Worm (Caenorhabditis elegans): ENCODE measurements around the gene sodh-2.

The sodh-2 gene

DNA sequence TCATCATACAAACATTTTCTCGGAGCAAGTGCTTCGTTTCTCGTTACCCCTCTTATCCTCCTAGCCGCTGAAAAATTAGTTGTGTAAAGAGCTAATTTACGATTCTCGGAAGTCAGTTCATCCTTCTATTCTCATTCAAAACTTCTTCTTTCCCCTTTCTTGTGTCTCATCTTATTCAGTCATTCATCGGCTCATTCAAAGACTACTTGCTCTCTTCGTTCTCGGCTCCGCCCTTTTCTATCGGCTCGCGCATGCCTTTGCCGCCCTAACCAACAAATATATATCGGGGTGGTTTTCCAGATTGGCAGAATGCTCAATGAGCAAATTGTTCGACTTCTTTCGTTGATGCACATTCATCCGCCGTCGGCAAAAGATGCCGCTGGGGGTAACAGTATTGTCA lies 30.7 kb downstream of the sodh-2 start, which contains the start of gene R13H4.5:
TSS of gene R13H4.5 (plus strand) at position 301 of the 400 bp plus-strand sequence.
- TF ChIP-seq nhr-237 (tag; optimal IDR thresholded peaks at IDR 0.05), result no peak
- no peak for TF ChIP-seq pha-4 (tag; optimal IDR thresholded peaks at IDR 0.05)
- no peak for TF ChIP-seq ceh-28 (tag; optimal IDR thresholded peaks at IDR 0.05)
- no peak for TF ChIP-seq unc-39 (tag; optimal IDR thresholded peaks at IDR 0.05)
- TF ChIP-seq pqm-1 (tag; optimal IDR thresholded peaks at IDR 0.05), result no peak
- no peak for TF ChIP-seq hmg-11 (tag; optimal IDR thresholded peaks at IDR 0.05)
- TF ChIP-seq tbx-2 (tag; optimal IDR thresholded peaks at IDR 0.05), result no peak
- no peak for TF ChIP-seq lin-39 (tag; optimal IDR thresholded peaks at IDR 0.05)

DNA sequence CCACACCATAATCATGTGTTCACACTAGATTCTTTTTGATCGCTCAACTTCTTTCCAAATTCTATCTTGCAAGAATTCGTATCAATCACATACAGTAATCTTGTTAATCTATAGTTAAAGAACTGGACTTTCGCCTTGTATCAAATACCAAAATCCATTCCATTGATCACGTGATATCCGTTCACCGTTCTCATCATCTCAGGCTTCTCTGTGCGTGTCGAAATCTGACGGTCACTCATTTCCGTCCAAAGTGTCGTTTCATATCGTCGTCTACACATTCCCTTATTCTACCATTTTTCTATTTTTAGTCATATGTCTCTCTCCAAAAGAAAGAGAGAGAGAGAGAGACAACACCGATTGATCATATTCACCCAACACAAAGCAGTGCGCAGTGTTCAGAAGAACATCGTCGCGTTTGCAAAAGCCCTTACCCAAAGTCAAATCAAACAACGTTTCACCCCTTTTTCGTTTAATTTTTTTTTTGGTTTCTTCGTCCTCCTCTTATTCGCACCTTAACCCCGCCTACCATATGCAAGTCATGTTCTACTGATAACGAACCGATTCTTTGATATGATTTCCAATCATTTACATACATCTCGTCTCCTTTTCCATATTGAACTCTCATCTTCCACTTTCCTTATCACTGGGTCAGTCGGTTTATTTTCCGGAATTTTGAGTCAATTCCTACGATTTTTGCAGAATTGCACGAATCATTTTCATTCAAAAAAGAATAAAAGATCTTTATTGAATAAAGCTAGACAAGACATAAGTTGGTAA lies 31.8 kb downstream of the sodh-2 start:
- TF ChIP-seq pqm-1 (tag; optimal IDR thresholded peaks at IDR 0.05), result peak; percentile 73
- peak; percentile 86 for TF ChIP-seq elt-2 (tag; optimal IDR thresholded peaks at IDR 0.05)
- no peak for TF ChIP-seq ztf-11 (tag; optimal IDR thresholded peaks at IDR 0.05)
- TF ChIP-seq ceh-28 (tag; optimal IDR thresholded peaks at IDR 0.05), result peak; percentile 10
- TF ChIP-seq tbx-2 (tag; optimal IDR thresholded peaks at IDR 0.05), result peak; percentile 0
- no peak for TF ChIP-seq sea-2 (GFP tag; optimal IDR thresholded peaks at IDR 0.05)
- peak; percentile 37 for TF ChIP-seq mdl-1 (tag; optimal IDR thresholded peaks at IDR 0.05)
- TF ChIP-seq nhr-23 (tag; optimal IDR thresholded peaks at IDR 0.05), result peak; percentile 75
- peak in 1 of 3 experiments; percentile 41 for TF ChIP-seq elt-3 (tag; optimal IDR thresholded peaks at IDR 0.05)
- TF ChIP-seq unc-62 (GFP tag; optimal IDR thresholded peaks at IDR 0.05), result no peak
- peak; percentile 96 for TF ChIP-seq nhr-43 (tag; optimal IDR thresholded peaks at IDR 0.05; ENCODE audit: poor library complexity, severe bottlenecking)
- TF ChIP-seq nfya-1 (tag; optimal IDR thresholded peaks at IDR 0.05; ENCODE audit: insufficient read depth), result peak; percentile 11
- no peak for TF ChIP-seq ceh-9 (tag; optimal IDR thresholded peaks at IDR 0.05)
- peak; percentile 90 for TF ChIP-seq nhr-25 (tag; optimal IDR thresholded peaks at IDR 0.05)
- no peak for TF ChIP-seq pha-4 (tag; optimal IDR thresholded peaks at IDR 0.05)

DNA sequence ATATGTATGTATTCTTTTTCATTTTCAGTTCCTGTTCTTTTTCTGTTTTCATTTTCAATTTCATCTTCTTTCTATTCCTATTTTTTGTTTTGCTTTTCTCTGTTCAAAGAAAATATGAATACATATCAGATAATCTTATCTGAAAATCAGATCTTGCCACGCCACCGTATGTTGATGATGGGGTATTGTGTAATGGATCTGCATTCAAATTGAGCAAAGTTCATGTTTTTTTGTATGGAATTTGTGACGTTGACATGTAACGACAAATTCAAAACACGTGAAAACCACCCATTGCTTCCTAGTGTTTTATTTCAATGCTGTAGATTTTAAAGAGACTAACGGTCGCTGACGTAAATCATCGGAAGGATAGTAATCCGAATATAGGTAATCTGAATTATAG lies 32.7 kb downstream of the sodh-2 start:
- no peak for TF ChIP-seq skn-1 (tag; optimal IDR thresholded peaks at IDR 0.05)
- TF ChIP-seq nhr-23 (tag; optimal IDR thresholded peaks at IDR 0.05), result peak; percentile 15
- TF ChIP-seq elt-1 (tag; optimal IDR thresholded peaks at IDR 0.05), result peak; percentile 78

DNA sequence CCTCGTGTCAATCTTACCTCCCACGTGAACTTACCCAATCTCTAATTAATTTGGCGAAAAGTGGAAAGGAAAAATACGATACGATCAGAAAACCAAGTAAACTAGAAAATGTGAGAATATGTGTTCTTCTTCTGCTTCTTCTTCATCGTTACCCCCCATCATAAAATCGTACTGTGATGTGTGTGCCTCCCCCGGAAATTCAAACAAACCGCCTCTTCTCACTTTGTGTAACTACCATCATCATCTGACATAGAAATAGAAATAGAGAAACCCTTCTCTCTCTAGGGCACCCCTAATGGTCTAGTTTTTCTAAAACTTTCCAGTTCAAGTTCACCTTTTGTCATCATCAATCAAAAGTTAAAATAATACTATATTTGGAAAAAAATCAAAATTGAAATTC lies 33.3 kb downstream of the sodh-2 start:
- TF ChIP-seq snpc-4 (tag; optimal IDR thresholded peaks at IDR 0.05), result no peak
- TF ChIP-seq eor-1 (tag; optimal IDR thresholded peaks at IDR 0.05), result no peak
- no peak for TF ChIP-seq ceh-9 (tag; optimal IDR thresholded peaks at IDR 0.05)
- TF ChIP-seq egl-5 (tag; optimal IDR thresholded peaks at IDR 0.05), result peak; percentile 65
- TF ChIP-seq ztf-11 (tag; optimal IDR thresholded peaks at IDR 0.05), result no peak
- TF ChIP-seq nhr-23 (tag; optimal IDR thresholded peaks at IDR 0.05), result peak; percentile 25
- TF ChIP-seq nhr-25 (tag; optimal IDR thresholded peaks at IDR 0.05), result peak; percentile 60

DNA sequence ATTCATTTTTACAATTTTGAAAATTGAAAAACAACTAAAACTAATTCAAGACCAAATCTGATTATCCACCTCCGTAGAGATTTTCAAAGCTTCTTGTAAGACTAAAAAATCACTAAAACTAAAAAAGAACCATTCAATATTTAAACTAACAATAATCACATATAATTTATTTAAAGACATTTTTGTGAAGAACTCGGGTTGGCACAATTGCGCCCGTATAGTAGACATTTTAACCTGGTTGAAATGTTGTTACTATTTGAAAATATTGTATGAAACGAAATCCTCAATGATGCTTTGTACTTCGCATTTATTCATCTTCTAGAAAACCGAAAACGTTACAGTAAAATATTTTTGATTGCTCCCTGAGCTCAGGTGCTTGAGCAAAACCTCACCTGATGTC lies 35.0 kb downstream of the sodh-2 start:
- TF ChIP-seq nhr-12 (tag; optimal IDR thresholded peaks at IDR 0.05), result no peak
- no peak for TF ChIP-seq jun-1 (tag; optimal IDR thresholded peaks at IDR 0.05)
- no peak for TF ChIP-seq elt-1 (tag; optimal IDR thresholded peaks at IDR 0.05)
- no peak for TF ChIP-seq nhr-43 (tag; optimal IDR thresholded peaks at IDR 0.05; ENCODE audit: poor library complexity, severe bottlenecking)
- no peak for TF ChIP-seq ceh-82 (tag; optimal IDR thresholded peaks at IDR 0.05)
- no peak for TF ChIP-seq ceh-9 (tag; optimal IDR thresholded peaks at IDR 0.05)
- TF ChIP-seq nhr-28 (tag; optimal IDR thresholded peaks at IDR 0.05), result no peak
- TF ChIP-seq lsy-12 (tag; optimal IDR thresholded peaks at IDR 0.05), result no peak
- no peak for TF ChIP-seq nhr-11 (tag; optimal IDR thresholded peaks at IDR 0.05)

DNA sequence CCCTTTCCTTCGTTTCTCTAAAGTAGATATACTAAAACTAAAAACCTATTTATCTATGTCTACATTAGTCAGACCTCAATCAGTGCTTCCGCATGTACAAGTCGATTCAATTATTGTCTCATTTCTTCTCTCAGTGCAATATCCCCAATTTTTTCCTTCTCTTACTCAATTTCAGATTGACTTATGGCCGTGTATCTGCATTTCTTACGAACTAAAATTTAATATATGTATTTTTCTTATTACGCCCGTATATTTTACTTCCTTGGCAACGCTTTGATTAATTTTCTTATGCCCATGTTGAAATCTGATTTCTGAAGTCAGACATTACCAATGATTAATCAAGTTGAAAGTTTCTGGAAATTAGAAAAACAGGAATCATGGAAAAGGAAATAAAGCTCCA lies 36.1 kb downstream of the sodh-2 start:
- TF ChIP-seq mdl-1 (tag; optimal IDR thresholded peaks at IDR 0.05) (no peak), fos-1 (tag; optimal IDR thresholded peaks at IDR 0.05) (no peak), R02D3.7 (tag; optimal IDR thresholded peaks at IDR 0.05) (no peak), tbx-2 (tag; optimal IDR thresholded peaks at IDR 0.05) (no peak), sea-2 (GFP tag; optimal IDR thresholded peaks at IDR 0.05) (no peak), hmg-11 (tag; optimal IDR thresholded peaks at IDR 0.05) (no peak), mml-1 (tag; optimal IDR thresholded peaks at IDR 0.05) (no peak), nhr-237 (tag; optimal IDR thresholded peaks at IDR 0.05) (no peak), nhr-28 (tag; optimal IDR thresholded peaks at IDR 0.05) (no peak), zag-1 (tag; optimal IDR thresholded peaks at IDR 0.05) (no peak), lsy-12 (tag; optimal IDR thresholded peaks at IDR 0.05) (no peak), snpc-4 (tag; optimal IDR thresholded peaks at IDR 0.05) (no peak), elt-2 (tag; optimal IDR thresholded peaks at IDR 0.05) (no peak), ztf-11 (tag; optimal IDR thresholded peaks at IDR 0.05) (no peak), ZK546.5 (tag; optimal IDR thresholded peaks at IDR 0.05) (no peak), nhr-77 (tag; optimal IDR thresholded peaks at IDR 0.05) (no peak), nhr-23 (tag; optimal IDR thresholded peaks at IDR 0.05) (no peak), ceh-9 (tag; optimal IDR thresholded peaks at IDR 0.05) (no peak), unc-62 (GFP tag; optimal IDR thresholded peaks at IDR 0.05) (no peak), fkh-10 (GFP tag; optimal IDR thresholded peaks at IDR 0.05) (no peak)
